Fruit fly (Drosophila melanogaster) whole organism, embryonic: ENCODE data around the gene euc.

Experiments used
- CG1647 ChIP-seq: fragments of 200-800 bp; sonication (Bioruptor generic); optimal IDR thresholded peaks from 3 replicates; lab custom pipeline; 2016; ENCODE audit warnings: missing biosample characterization, missing genetic modification characterization
- CG8478 ChIP-seq: fragments of >200 bp; optimal IDR thresholded peaks from 2 replicates; lab custom pipeline; 2018
- PHDP ChIP-seq: fragments of 200-800 bp; sonication (Bioruptor generic); optimal IDR thresholded peaks from 3 replicates; lab custom pipeline; 2018; ENCODE audit warnings: missing biosample characterization, mild to moderate bottlenecking, missing genetic modification characterization, moderate library complexity
- eyg ChIP-seq: fragments of 200-800 bp; sonication (Bioruptor generic); optimal IDR thresholded peaks from 3 replicates; lab custom pipeline; 2016; ENCODE audit warnings: missing biosample characterization, missing genetic modification characterization

DNA sequence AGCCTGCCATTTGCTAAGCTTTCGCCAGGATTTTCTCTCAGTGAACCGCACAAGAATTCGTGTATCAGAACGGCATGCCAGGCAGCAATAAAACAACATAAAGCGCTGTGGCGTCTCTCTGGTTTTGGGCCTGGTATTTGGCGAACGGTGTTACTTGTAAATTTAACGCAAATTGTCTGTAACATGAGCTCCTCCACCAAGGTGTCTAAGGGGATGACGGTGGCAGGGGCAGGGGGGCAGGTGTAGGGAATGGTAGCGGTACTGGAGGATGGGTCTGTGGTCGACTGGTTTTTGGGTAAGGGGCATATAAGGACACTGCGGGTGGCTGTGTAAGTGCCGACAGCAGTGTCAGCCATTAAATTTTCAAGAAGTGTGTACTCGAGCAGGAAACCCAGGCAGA is 13.8 kb downstream of the euc start:
- TF ChIP-seq PHDP (tag; lab: Kevin White, UChicago): no peak
- TF ChIP-seq CG1647: no peak
- no peak for TF ChIP-seq eyg (GFP tag; lab: Kevin White, UChicago)
- no peak for TF ChIP-seq CG8478 (lab: Kevin White, UChicago)
